Worm (Caenorhabditis elegans) whole organism, L1 larva: ENCODE measurements around the gene bcas-2.

ENCODE experiments used
- aly-2 ChIP-seq: fragments of 150-350 bp; optimal IDR thresholded peaks from 2 replicates; lab custom pipeline; 2014; ENCODE audit warnings: missing biosample characterization, missing genetic modification characterization
- blmp-1 ChIP-seq: fragments of 150-350 bp; optimal IDR thresholded peaks from 2 replicates; lab custom pipeline; 2014; ENCODE audit warnings: missing biosample characterization, missing genetic modification characterization
- ces-1 ChIP-seq: fragments of 150-350 bp; optimal IDR thresholded peaks from 2 replicates; lab custom pipeline; 2014; ENCODE audit warnings: missing biosample characterization, missing genetic modification reagents, missing genetic modification characterization
- lin-35 ChIP-seq, 2 experiments: fragments of 150-350 bp; optimal IDR thresholded peaks; 2 replicates each; lab custom pipeline; 2014; ENCODE audit warnings: missing biosample characterization in 2 of 2, missing genetic modification characterization in 2 of 2, missing genetic modification reagents in 2 of 2
- nhr-76 ChIP-seq: sonication (generic microtip); optimal IDR thresholded peaks from 2 replicates; lab custom pipeline; 2017; ENCODE audit warnings: missing biosample characterization, missing genetic modification characterization
- unc-130 ChIP-seq: fragments of 150-350 bp; optimal IDR thresholded peaks from 2 replicates; lab custom pipeline; 2017; ENCODE audit warnings: missing biosample characterization, missing genetic modification characterization, inconsistent platforms

DNA sequence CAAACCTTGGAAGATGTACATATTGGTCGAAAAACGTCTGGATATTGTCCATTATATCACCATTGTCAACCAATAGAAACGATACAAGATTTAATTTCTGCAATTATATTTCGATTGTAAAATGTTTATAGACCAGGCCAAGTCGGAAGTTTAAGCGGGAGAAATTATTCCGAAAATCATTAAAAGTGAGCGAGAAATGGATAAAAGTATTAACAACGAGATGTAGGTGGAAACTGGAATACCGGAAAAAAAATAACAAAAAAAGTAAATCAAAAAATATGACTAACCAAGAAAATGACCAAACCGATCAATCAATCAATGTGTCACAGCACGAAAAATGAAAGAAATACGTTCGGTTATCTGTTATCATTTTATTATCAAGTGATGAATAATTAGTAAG is 41.6 kb upstream of the bcas-2 start, which contains the start of gene F47D12.6:
- no peak for TF ChIP-seq nhr-76
- TF ChIP-seq unc-130 (tag; lab: Kevin White, UChicago): no peak
- no peak for TF ChIP-seq lin-35 (GFP tag; optimal IDR thresholded peaks at IDR 0.05; lab: Kevin White, UChicago)
- TF ChIP-seq blmp-1: no peak
- TF ChIP-seq aly-2: no peak
- TF ChIP-seq ces-1 (GFP tag; lab: Kevin White, UChicago): no peak
